Fruit fly (Drosophila melanogaster): ENCODE data around the gene CG12531.

The CG12531 gene

DNA sequence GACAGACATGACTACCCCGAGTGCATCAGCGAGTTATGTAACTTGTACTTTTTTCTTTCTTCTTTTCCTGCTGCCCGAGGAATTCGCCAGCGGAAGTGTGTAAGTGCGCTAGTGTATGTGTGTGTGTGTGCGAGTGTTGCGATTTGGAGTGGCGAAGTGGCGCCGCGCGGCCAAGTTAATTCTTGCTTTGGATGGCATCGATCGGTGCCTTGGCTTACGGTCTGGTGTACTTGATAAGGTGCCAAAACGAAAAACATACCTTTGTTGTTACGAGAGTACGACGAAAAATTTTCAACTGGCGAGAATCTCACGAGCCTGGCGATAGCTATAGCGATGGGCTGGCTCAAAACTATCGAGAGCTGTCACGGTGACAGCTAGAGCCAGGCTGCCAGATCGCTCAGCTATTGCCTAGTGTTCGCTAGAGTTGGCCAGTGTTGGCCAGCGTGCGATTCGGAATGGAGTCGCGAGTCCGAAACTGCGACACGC is 25.3 kb downstream of the CG12531 start, which contains the start of the genes CG18809, COX6B, CG33932 and Rpp20 (continued):
- peak; percentile 38; the same call in 1 of the 2 replicates for TF ChIP-seq CG32772 (GFP tag; IDR thresholded peaks at IDR 0.05)
- peak; percentile 60 for TF ChIP-seq da (GFP tag; optimal IDR thresholded peaks at IDR 0.05)
- TF ChIP-seq prd (optimal IDR thresholded peaks at IDR 0.05), result no peak
- peak; percentile 40; the same call in 1 of the 3 replicates for TF ChIP-seq prd (GFP tag; IDR thresholded peaks at IDR 0.05)
- no peak for TF ChIP-seq CG2889 (GFP tag; IDR thresholded peaks at IDR 0.05)
- peak; percentile 2 for TF ChIP-seq CG7271 (tag; optimal IDR thresholded peaks at IDR 0.05)
- peak; percentile 91 for TF ChIP-seq CG34224 (GFP tag; IDR thresholded peaks at IDR 0.05; ENCODE audit: partially characterized antibody)
- peak; percentile 81 for TF ChIP-seq slbo (GFP tag; IDR thresholded peaks at IDR 0.05)
- TF ChIP-seq pho (GFP tag; optimal IDR thresholded peaks at IDR 0.05), result peak; percentile 83
- TF ChIP-seq Scr (GFP tag; IDR thresholded peaks at IDR 0.05; ENCODE audit: partially characterized antibody), result peak; percentile 92
- peak; percentile 28 for TF ChIP-seq CG10979 (tag; optimal IDR thresholded peaks at IDR 0.05)
- peak; percentile 32 for TF ChIP-seq CG16863 (GFP tag; optimal IDR thresholded peaks at IDR 0.05)
- peak; percentile 59 for TF ChIP-seq ssp (GFP tag; IDR thresholded peaks at IDR 0.05)
- peak; percentile 19 for TF ChIP-seq NK7.1 (GFP tag; optimal IDR thresholded peaks at IDR 0.05)
- TF ChIP-seq grau (tag; optimal IDR thresholded peaks at IDR 0.05), result peak; percentile 54
- peak; percentile 82 for TF ChIP-seq CG2120 (GFP tag; optimal IDR thresholded peaks at IDR 0.05)
- TF ChIP-seq slp2 (GFP tag; optimal IDR thresholded peaks at IDR 0.05), result no peak
- peak; percentile 80 for TF ChIP-seq CG33213 (GFP tag; optimal IDR thresholded peaks at IDR 0.05)
- TF ChIP-seq CG14710 (tag; optimal IDR thresholded peaks at IDR 0.05), result peak; percentile 62
- TF ChIP-seq Atf3 (GFP tag; optimal IDR thresholded peaks at IDR 0.05), result peak; percentile 56
- TF ChIP-seq CG18262 (tag; optimal IDR thresholded peaks at IDR 0.05), result no peak
- TF ChIP-seq fd3F (GFP tag; optimal IDR thresholded peaks at IDR 0.05), result no peak
- peak; percentile 88 for TF ChIP-seq vnd (GFP tag; IDR thresholded peaks at IDR 0.05; ENCODE audit: partially characterized antibody)
- no peak for TF ChIP-seq Abd-B (GFP tag; optimal IDR thresholded peaks at IDR 0.05)
- peak; percentile 75 for TF ChIP-seq Fer1 (GFP tag; optimal IDR thresholded peaks at IDR 0.05)
- TF ChIP-seq Dad (GFP tag; optimal IDR thresholded peaks at IDR 0.05), result peak; percentile 60
- TF ChIP-seq Adf1 (GFP tag; IDR thresholded peaks at IDR 0.05), result peak; percentile 24; the same call in 1 of the 2 replicates
- TF ChIP-seq otp (GFP tag; IDR thresholded peaks at IDR 0.05), result no peak
- peak; percentile 71 for TF ChIP-seq Meics (GFP tag; optimal IDR thresholded peaks at IDR 0.05)
- peak; percentile 84 for TF ChIP-seq Antp (GFP tag; optimal IDR thresholded peaks at IDR 0.05)
- no peak for TF ChIP-seq eve (GFP tag; optimal IDR thresholded peaks at IDR 0.05)
- TF ChIP-seq Fer3 (tag; optimal IDR thresholded peaks at IDR 0.05), result peak; percentile 31
- TF ChIP-seq BtbVII (GFP tag; optimal IDR thresholded peaks at IDR 0.05), result peak; percentile 50
- no peak for TF ChIP-seq Blimp-1 (GFP tag; optimal IDR thresholded peaks at IDR 0.05)
- peak; percentile 68 for TF ChIP-seq NfI (GFP tag; optimal IDR thresholded peaks at IDR 0.05)
- peak; percentile 40; the same call in 1 of the 2 replicates for TF ChIP-seq CG8765 (GFP tag; IDR thresholded peaks at IDR 0.05)
- TF ChIP-seq CG9215 (GFP tag; IDR thresholded peaks at IDR 0.05), result 0 out of 2 replicates have a peak, but pooled peaks have one; percentile 26
- peak; percentile 70 for TF ChIP-seq gro (GFP tag; optimal IDR thresholded peaks at IDR 0.05)
- TF ChIP-seq jigr1 (GFP tag; IDR thresholded peaks at IDR 0.05), result no peak
- TF ChIP-seq ato (GFP tag; IDR thresholded peaks at IDR 0.05; ENCODE audit: partially characterized antibody), result peak; percentile 93
- TF ChIP-seq CG7928 (GFP tag; optimal IDR thresholded peaks at IDR 0.05), result peak; percentile 41
- no peak for TF ChIP-seq CG17359 (tag; optimal IDR thresholded peaks at IDR 0.05)
- peak; percentile 32 for TF ChIP-seq CG4328 (GFP tag; optimal IDR thresholded peaks at IDR 0.05)
- peak; percentile 42 for TF ChIP-seq crc (GFP tag; optimal IDR thresholded peaks at IDR 0.05)
- TF ChIP-seq jing (GFP tag; optimal IDR thresholded peaks at IDR 0.05), result no peak
- no peak for TF ChIP-seq fru (optimal IDR thresholded peaks at IDR 0.05)
- peak; percentile 11 for TF ChIP-seq CG10147 (GFP tag; optimal IDR thresholded peaks at IDR 0.05)
- no peak for TF ChIP-seq Elba2 (GFP tag; optimal IDR thresholded peaks at IDR 0.05)
- TF ChIP-seq Sry-β (GFP tag; optimal IDR thresholded peaks at IDR 0.05), result peak; percentile 13
- TF ChIP-seq CG5953 (GFP tag; IDR thresholded peaks at IDR 0.05), result 0 out of 2 replicates have a peak, but pooled peaks have one; percentile 11
- no peak for TF ChIP-seq Ssrp (tag; optimal IDR thresholded peaks at IDR 0.05)
